Fruit fly (Drosophila melanogaster) whole organism, embryonic: ENCODE data around the gene CG34260.
A peak's percentile ranks its signal among the peaks of the same experiment; 100 is the strongest.

Source experiments
- ATbp ChIP-seq: fragments of 200-800 bp; sonication (Bioruptor generic); optimal IDR thresholded peaks from 2 replicates; lab custom pipeline; 2017; ENCODE audit warnings: missing biosample characterization, mild to moderate bottlenecking, missing genetic modification characterization, missing genetic modification reagents
- Adf1 ChIP-seq: fragments of 200-800 bp; sonication (Bioruptor generic); IDR thresholded peaks from 2 replicates; pipeline ENCODE4 v1.3.6; 2022; ENCODE audit warnings: missing biosample characterization, missing genetic modification characterization
- Asciz ChIP-seq: fragments of 200-800 bp; sonication (Bioruptor generic); optimal IDR thresholded peaks from 2 replicates; lab custom pipeline; 2017; ENCODE audit warnings: missing biosample characterization, mild to moderate bottlenecking, missing genetic modification characterization, missing genetic modification reagents
- Awh ChIP-seq: fragments of 200-800 bp; sonication (Bioruptor generic); IDR thresholded peaks from 2 replicates; pipeline ENCODE4, ENCODE4 v1.3.6; 2022; ENCODE audit warnings: missing biosample characterization, missing genetic modification characterization
- B-H1 ChIP-seq: fragments of 200-800 bp; sonication (Bioruptor generic); IDR thresholded peaks from 3 replicates; pipeline ENCODE4 v1.3.6; 2022; ENCODE audit warnings: missing biosample characterization, missing genetic modification characterization
- CG12769 ChIP-seq: fragments of 200-800 bp; sonication (Bioruptor generic); optimal IDR thresholded peaks from 2 replicates; lab custom pipeline; 2019; ENCODE audit warnings: missing biosample characterization, mild to moderate bottlenecking, missing genetic modification characterization, moderate library complexity
- CG13424 ChIP-seq: fragments of 200-800 bp; sonication (Bioruptor generic); optimal IDR thresholded peaks from 2 replicates; lab custom pipeline; 2019; ENCODE audit warnings: missing biosample characterization, mild to moderate bottlenecking, missing genetic modification characterization, moderate library complexity
- CG15479 ChIP-seq: fragments of 200-800 bp; sonication (Bioruptor generic); optimal IDR thresholded peaks from 3 replicates; lab custom pipeline; 2019; ENCODE audit warnings: missing biosample characterization, mild to moderate bottlenecking, missing genetic modification characterization, moderate library complexity
- CG1603 ChIP-seq: fragments of 200-800 bp; sonication (Bioruptor generic); optimal IDR thresholded peaks from 2 replicates; lab custom pipeline; 2019; ENCODE audit warnings: missing biosample characterization, mild to moderate bottlenecking, missing genetic modification characterization, moderate library complexity
- CG18011 ChIP-seq: fragments of 200-800 bp; sonication (Bioruptor generic); optimal IDR thresholded peaks from 2 replicates; lab custom pipeline; 2017; ENCODE audit warnings: missing biosample characterization, missing genetic modification characterization, mild to moderate bottlenecking, moderate library complexity, missing genotype
- CG30020 ChIP-seq: fragments of 200-800 bp; optimal IDR thresholded peaks from 2 replicates; lab custom pipeline; 2019; ENCODE audit warnings: missing biosample characterization, mild to moderate bottlenecking, missing genetic modification characterization, moderate library complexity
- CG3065 ChIP-seq: fragments of 200-800 bp; sonication (Bioruptor generic); optimal IDR thresholded peaks from 2 replicates; lab custom pipeline; 2016; ENCODE audit warnings: missing biosample characterization, missing genetic modification characterization
- CG31224 ChIP-seq: fragments of 200-800 bp; sonication (Bioruptor generic); IDR thresholded peaks from 2 replicates; pipeline ENCODE4 v1.3.6; 2022; ENCODE audit warnings: missing biosample characterization, missing genetic modification characterization
- CG34376 ChIP-seq: fragments of 200-800 bp; sonication (Bioruptor generic); optimal IDR thresholded peaks from 2 replicates; lab custom pipeline; 2018; ENCODE audit warnings: missing biosample characterization, mild to moderate bottlenecking, missing genetic modification characterization
- CG34422 ChIP-seq: fragments of 200-800 bp; sonication (Bioruptor generic); IDR thresholded peaks from 3 replicates; pipeline ENCODE4 v1.3.6; 2022; ENCODE audit warnings: missing biosample characterization, missing genetic modification characterization
- CG4730 ChIP-seq: fragments of 200-800 bp; sonication (Bioruptor generic); IDR thresholded peaks from 2 replicates; pipeline ENCODE4 v1.3.6; 2022; ENCODE audit warnings: missing biosample characterization, missing genetic modification characterization
- CG7556 ChIP-seq: fragments of 200-800 bp; sonication (Bioruptor generic); optimal IDR thresholded peaks from 2 replicates; lab custom pipeline; 2017; ENCODE audit warnings: missing biosample characterization, mild to moderate bottlenecking, missing genetic modification characterization
- CG7963 ChIP-seq: fragments of 200-800 bp; sonication (Bioruptor generic); IDR thresholded peaks from 3 replicates; pipeline ENCODE4 v1.3.6; 2022; ENCODE audit warnings: missing biosample characterization, missing genetic modification characterization; ENCODE audit not compliant: partially characterized antibody
- CG7987 ChIP-seq: fragments of 200-800 bp; sonication (Bioruptor generic); optimal IDR thresholded peaks from 2 replicates; lab custom pipeline; 2018; ENCODE audit warnings: missing biosample characterization, mild to moderate bottlenecking, missing genetic modification characterization, moderate library complexity
- CG9609 ChIP-seq: fragments of 200-800 bp; sonication (Bioruptor generic); optimal IDR thresholded peaks from 3 replicates; lab custom pipeline; 2016; ENCODE audit warnings: missing biosample characterization, missing genetic modification characterization
- D ChIP-seq, 2 experiments: fragments of 200-800 bp in 1 of 2; fragments of >200 bp in 1 of 2; sonication (Bioruptor generic) in 1 of 2; optimal IDR thresholded peaks; 2 replicates in 1 of 2; 3 replicates in 1 of 2; lab custom pipeline; 2017; ENCODE audit warnings: mild to moderate bottlenecking in 1 of 2, missing biosample characterization in 1 of 2, missing genetic modification characterization in 1 of 2, missing genetic modification reagents in 1 of 2
- Deaf1 ChIP-seq: fragments of 200-800 bp; optimal IDR thresholded peaks from 3 replicates; lab custom pipeline; 2019; ENCODE audit warnings: missing biosample characterization, mild to moderate bottlenecking, missing genetic modification characterization, moderate library complexity
- Dip2 ChIP-seq: fragments of 200-800 bp; sonication (Bioruptor generic); IDR thresholded peaks from 2 replicates; pipeline ENCODE4 v1.3.6; 2022; ENCODE audit warnings: missing biosample characterization, missing genetic modification characterization
- E2f2 ChIP-seq: fragments of 200-800 bp; sonication (Bioruptor generic); IDR thresholded peaks from 2 replicates; pipeline ENCODE4 v1.3.6; 2022; ENCODE audit warnings: missing biosample characterization, missing genetic modification characterization
- Elba2 ChIP-seq: fragments of 200-800 bp; sonication (Bioruptor generic); optimal IDR thresholded peaks from 3 replicates; lab custom pipeline; 2016; ENCODE audit warnings: missing biosample characterization, missing genetic modification characterization
- H15 ChIP-seq: fragments of 200-800 bp; sonication (Bioruptor generic); IDR thresholded peaks from 3 replicates; pipeline ENCODE4 v1.3.6; 2022; ENCODE audit warnings: missing biosample characterization, missing genetic modification characterization
- HLH54F ChIP-seq: fragments of 200-800 bp; sonication (Bioruptor generic); optimal IDR thresholded peaks from 3 replicates; lab custom pipeline; 2016; ENCODE audit warnings: missing biosample characterization, missing genetic modification characterization
- Hr51 ChIP-seq, 2 experiments: fragments of 200-800 bp; sonication (Bioruptor generic); optimal IDR thresholded peaks; 2 replicates in 1 of 2; 3 replicates in 1 of 2; lab custom pipeline; 2016 to 2018; ENCODE audit warnings: missing biosample characterization in 2 of 2, missing genetic modification characterization in 2 of 2, mild to moderate bottlenecking in 1 of 2, moderate library complexity in 1 of 2
- Myb ChIP-seq: fragments of 200-800 bp; sonication (Bioruptor generic); optimal IDR thresholded peaks from 2 replicates; lab custom pipeline; 2016; ENCODE audit warnings: missing biosample characterization, missing genetic modification characterization
- Pdp1 ChIP-seq, 2 experiments: fragments of 200-800 bp; sonication (Bioruptor generic); optimal IDR thresholded peaks; 3 replicates each; lab custom pipeline; 2016; ENCODE audit warnings: missing biosample characterization in 2 of 2, missing genetic modification characterization in 2 of 2, mild to moderate bottlenecking in 1 of 2, moderate library complexity in 1 of 2
- Stat92E ChIP-seq, 3 experiments: fragments of >200 bp in 2 of 3; fragments of 200-800 bp in 1 of 3; sonication (Bioruptor generic) in 1 of 3; optimal IDR thresholded peaks; 2 replicates each; lab custom pipeline; 2017 to 2019; ENCODE audit warnings: missing biosample characterization in 3 of 3, missing genetic modification characterization in 3 of 3, mild to moderate bottlenecking in 1 of 3, moderate library complexity in 1 of 3
- TFAM ChIP-seq: fragments of 200-800 bp; sonication (Bioruptor generic); optimal IDR thresholded peaks from 2 replicates; lab custom pipeline; 2017; ENCODE audit warnings: missing biosample characterization, missing genetic modification characterization, inconsistent platforms
- YL-1 ChIP-seq: fragments of 200-800 bp; sonication (Bioruptor generic); optimal IDR thresholded peaks from 3 replicates; lab custom pipeline; 2017; ENCODE audit warnings: missing biosample characterization, mild to moderate bottlenecking, missing genetic modification characterization
- ash1 ChIP-seq: fragments of 200-800 bp; sonication (Bioruptor generic); optimal IDR thresholded peaks from 2 replicates; lab custom pipeline; 2018; ENCODE audit warnings: missing biosample characterization, mild to moderate bottlenecking, missing genetic modification characterization
- az2 ChIP-seq: fragments of 200-800 bp; sonication (Bioruptor generic); optimal IDR thresholded peaks from 3 replicates; lab custom pipeline; 2016; ENCODE audit warnings: missing biosample characterization, missing genetic modification characterization
- bowl ChIP-seq: fragments of 200-800 bp; sonication (Bioruptor generic); IDR thresholded peaks from 2 replicates; pipeline ENCODE4 v1.3.6; 2022; ENCODE audit warnings: missing biosample characterization, missing genetic modification characterization
- crc ChIP-seq: fragments of 200-800 bp; sonication (Bioruptor generic); optimal IDR thresholded peaks from 2 replicates; lab custom pipeline; 2016; ENCODE audit warnings: missing biosample characterization, missing genetic modification characterization
- dysf ChIP-seq: fragments of 200-800 bp; sonication (Bioruptor generic); IDR thresholded peaks from 3 replicates; pipeline ENCODE4 v1.3.6; 2022; ENCODE audit warnings: missing biosample characterization, missing genetic modification characterization
- eyg ChIP-seq: fragments of 200-800 bp; sonication (Bioruptor generic); optimal IDR thresholded peaks from 3 replicates; lab custom pipeline; 2016; ENCODE audit warnings: missing biosample characterization, missing genetic modification characterization
- gcm ChIP-seq: fragments of 200-800 bp; sonication (Bioruptor generic); optimal IDR thresholded peaks from 2 replicates; lab custom pipeline; 2019; ENCODE audit warnings: missing biosample characterization, mild to moderate bottlenecking, missing genetic modification characterization, moderate library complexity
- lab ChIP-seq: fragments of 200-800 bp; sonication (Bioruptor generic); optimal IDR thresholded peaks from 3 replicates; lab custom pipeline; 2017; ENCODE audit warnings: missing biosample characterization, missing genetic modification characterization, mild to moderate bottlenecking, moderate library complexity, missing genetic modification reagents
- pfk ChIP-seq: fragments of 200-800 bp; sonication (Bioruptor generic); optimal IDR thresholded peaks from 2 replicates; lab custom pipeline; 2018; ENCODE audit warnings: missing biosample characterization, mild to moderate bottlenecking, missing genetic modification characterization, moderate library complexity
- repo ChIP-seq: fragments of 200-800 bp; sonication (Bioruptor generic); optimal IDR thresholded peaks from 2 replicates; lab custom pipeline; 2016; ENCODE audit warnings: missing biosample characterization, missing genetic modification characterization
- sna ChIP-seq: fragments of 200-800 bp; sonication (Bioruptor generic); IDR thresholded peaks from 2 replicates; pipeline ENCODE4 v1.3.6; 2022; ENCODE audit warnings: missing biosample characterization, missing genetic modification characterization; ENCODE audit not compliant: partially characterized antibody
- so ChIP-seq: fragments of 200-800 bp; sonication (Bioruptor generic); IDR thresholded peaks from 3 replicates; pipeline ENCODE4 v1.3.6; 2022; ENCODE audit warnings: missing biosample characterization, missing genetic modification characterization
- sr ChIP-seq: fragments of 200-800 bp; sonication (Bioruptor generic); IDR thresholded peaks from 3 replicates; pipeline ENCODE4 v1.3.6; 2022; ENCODE audit warnings: missing biosample characterization, missing genetic modification characterization
- wek ChIP-seq: fragments of 200-800 bp; sonication (Bioruptor generic); optimal IDR thresholded peaks from 3 replicates; lab custom pipeline; 2018; ENCODE audit warnings: missing biosample characterization, mild to moderate bottlenecking, missing genetic modification characterization, moderate library complexity

Gene CG34260

DNA sequence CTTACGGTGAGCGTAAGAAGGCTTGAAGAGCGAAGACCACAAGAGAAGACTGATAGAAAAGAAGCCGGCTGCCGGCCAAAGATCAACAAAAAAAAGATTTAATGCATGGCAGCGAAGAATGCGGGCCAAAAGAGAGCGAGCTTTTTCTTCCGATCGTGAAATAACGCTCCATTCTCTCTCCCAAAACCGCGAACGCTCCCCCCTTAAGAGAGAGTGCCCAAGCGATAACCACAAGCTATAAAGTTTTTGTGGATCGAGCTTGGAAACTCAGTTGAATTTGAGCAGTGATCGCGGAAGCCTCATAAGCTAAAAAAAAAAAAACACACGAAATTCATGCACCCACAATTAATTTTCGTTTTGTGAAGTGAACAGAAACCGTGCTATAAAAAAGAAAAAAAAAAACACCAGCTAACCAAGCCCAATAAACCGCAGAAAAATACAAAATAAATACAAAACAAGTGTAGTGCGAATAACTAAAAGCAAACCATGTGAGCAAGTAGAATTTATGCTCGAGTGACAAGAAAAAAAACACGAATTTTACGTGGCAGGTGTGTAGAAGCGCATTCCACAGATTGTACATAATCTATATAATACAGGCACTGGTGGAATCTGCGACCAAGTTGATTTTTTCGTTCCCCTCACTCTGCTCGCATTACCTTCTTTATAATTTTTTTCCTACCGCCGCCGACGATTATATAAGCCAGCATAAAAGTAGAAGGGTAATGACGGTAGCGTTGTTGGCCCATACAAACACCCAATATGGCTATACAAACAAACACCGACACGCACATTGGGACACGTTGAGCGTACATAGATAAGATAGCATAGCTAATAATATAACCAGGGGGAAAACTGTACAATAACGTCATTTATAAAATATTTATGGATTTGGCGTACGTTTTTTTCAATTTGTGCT lies 16.7 kb downstream of the CG34260 start, which contains the start of gene CG13252 (continued):
- TF ChIP-seq wek (GFP tag; lab: Kevin White, UChicago) (peak; percentile 60), Adf1 (GFP tag; lab: Robert Waterston, UW) (no peak), bowl (GFP tag; lab: Robert Waterston, UW) (no peak), ash1 (no peak), Awh (GFP tag; lab: Robert Waterston, UW) (peak; percentile 48; the same call in 1 of the 2 replicates), CG13424 (tag; lab: Kevin White, UChicago) (peak; percentile 23), D (optimal IDR thresholded peaks at IDR 0.05; lab: Kevin White, UChicago) (no peak), D (GFP tag; optimal IDR thresholded peaks at IDR 0.05; lab: Kevin White, UChicago) (no peak), Stat92E (GFP tag; optimal IDR thresholded peaks at IDR 0.05; lab: Kevin White, UChicago) (no peak), Myb (no peak), CG7556 (GFP tag; lab: Kevin White, UChicago) (no peak), CG1603 (tag; lab: Kevin White, UChicago) (peak; percentile 37), CG18011 (no peak), YL-1 (peak; percentile 3), CG31224 (no peak), az2 (GFP tag; lab: Kevin White, UChicago) (no peak), repo (GFP tag; lab: Kevin White, UChicago) (no peak), CG4730 (GFP tag; lab: Robert Waterston, UW) (no peak), pfk (GFP tag; lab: Kevin White, UChicago) (no peak), dysf (no peak; the same call in 2 of the 3 replicates), sna (GFP tag; lab: Robert Waterston, UW) (no peak), so (no peak), ATbp (GFP tag; lab: Kevin White, UChicago) (peak; percentile 62), HLH54F (no peak), Asciz (GFP tag; lab: Kevin White, UChicago) (peak; percentile 58), H15 (GFP tag; lab: Robert Waterston, UW) (no peak), E2f2 (no peak), CG34376 (GFP tag; lab: Kevin White, UChicago) (no peak), crc (peak; percentile 38), CG30020 (no peak), CG7987 (GFP tag; lab: Kevin White, UChicago) (peak; percentile 59), eyg (no peak), Elba2 (GFP tag; lab: Kevin White, UChicago) (no peak), CG9609 (GFP tag; lab: Kevin White, UChicago) (no peak), CG15479 (GFP tag; lab: Kevin White, UChicago) (no peak), TFAM (GFP tag; lab: Kevin White, UChicago) (no peak), Hr51 (GFP tag; optimal IDR thresholded peaks at IDR 0.05; lab: Kevin White, UChicago) (peak in 1 of 2 experiments; percentile 5), CG34422 (GFP tag; lab: Robert Waterston, UW) (peak; percentile 12; the same call in 1 of the 3 replicates), B-H1 (GFP tag; lab: Robert Waterston, UW) (no peak; the same call in 2 of the 3 replicates), CG12769 (tag; lab: Kevin White, UChicago) (peak; percentile 70), lab (GFP tag; lab: Kevin White, UChicago) (peak; percentile 47), Deaf1 (tag; lab: Kevin White, UChicago) (peak; percentile 27), sr (no peak), Pdp1 (GFP tag; optimal IDR thresholded peaks at IDR 0.05; lab: Kevin White, UChicago) (peak in 1 of 2 experiments; percentile 97), gcm (GFP tag; lab: Kevin White, UChicago) (peak; percentile 69), CG7963 (GFP tag; lab: Robert Waterston, UW) (no peak), Dip2 (GFP tag; lab: Robert Waterston, UW) (no peak), CG3065 (GFP tag; lab: Kevin White, UChicago) (no peak)
